Worm (Caenorhabditis elegans) whole organism, young adult: ENCODE measurements around the gene ugt-14.
A peak's percentile ranks its signal among the peaks of the same experiment; 100 is the strongest.

ENCODE experiments used
- F39B2.1 ChIP-seq: fragments of 200-800 bp; sonication (Bioruptor generic); IDR thresholded peaks from 2 replicates; pipeline ENCODE4 v1.3.6; 2022; ENCODE audit warnings: missing genetic modification reagents, missing genetic modification characterization, missing compliant biosample characterization
- cebp-2 ChIP-seq: fragments of 200-800 bp; sonication (Bioruptor generic); IDR thresholded peaks from 2 replicates; pipeline ENCODE4 v1.3.6; 2022; ENCODE audit warnings: missing genetic modification characterization, missing compliant biosample characterization
- ceh-100 ChIP-seq: fragments of 200-800 bp; sonication (Bioruptor generic); IDR thresholded peaks from 2 replicates; pipeline ENCODE4 v1.3.6; 2022; ENCODE audit warnings: missing genetic modification reagents, missing genetic modification characterization, missing compliant biosample characterization
- ceh-27 ChIP-seq: fragments of 200-800 bp; sonication (Bioruptor generic); optimal IDR thresholded peaks from 2 replicates; lab custom pipeline; 2018; ENCODE audit warnings: mild to moderate bottlenecking, missing genetic modification characterization, moderate library complexity, missing compliant biosample characterization
- hmg-20 ChIP-seq: fragments of 200-800 bp; sonication (Bioruptor generic); IDR thresholded peaks from 2 replicates; pipeline ENCODE4 v1.3.6; 2022; ENCODE audit warnings: missing genetic modification reagents, missing genetic modification characterization, missing compliant biosample characterization
- hrde-1 ChIP-seq: sonication (generic microtip); optimal IDR thresholded peaks from 2 replicates; lab custom pipeline; 2016; ENCODE audit warnings: missing genetic modification characterization, mild to moderate bottlenecking, missing compliant biosample characterization, moderate library complexity, missing genotype, missing genetic modification reagents, borderline replicate concordance
- madf-10 ChIP-seq: sonication (generic microtip); optimal IDR thresholded peaks from 2 replicates; lab custom pipeline; 2016; ENCODE audit warnings: mild to moderate bottlenecking, missing genetic modification characterization, missing compliant biosample characterization
- sdz-38 ChIP-seq: sonication (generic microtip); optimal IDR thresholded peaks from 2 replicates; lab custom pipeline; 2016; ENCODE audit warnings: missing genotype, missing genetic modification characterization, missing compliant biosample characterization
- sea-2 ChIP-seq: fragments of 200-800 bp; sonication (Bioruptor generic); IDR thresholded peaks from 2 replicates; pipeline ENCODE4 v1.3.6; 2022; ENCODE audit warnings: missing genetic modification characterization, missing compliant biosample characterization

DNA sequence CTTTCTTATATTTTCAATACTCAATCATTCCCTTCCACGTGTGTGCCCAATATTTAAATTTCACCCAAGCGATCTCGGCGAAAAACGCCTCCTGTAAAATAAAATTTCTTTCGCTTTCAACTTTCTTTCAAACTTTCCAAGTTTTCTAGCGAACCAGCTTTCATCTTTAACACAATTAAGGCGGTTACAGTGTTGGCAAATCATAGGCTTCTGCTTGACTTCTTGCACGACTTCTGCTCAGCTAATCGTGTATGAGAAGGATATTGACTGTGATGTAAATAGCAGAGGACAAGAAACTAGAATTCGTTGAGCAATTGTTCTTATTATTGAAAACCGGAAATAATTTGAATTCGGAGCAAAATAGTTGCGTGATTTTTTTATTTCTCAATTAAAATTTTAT, 14.7 kb upstream of the ugt-14 start:
- 0 out of 2 replicates have a peak, but pooled peaks have one; percentile 74 for TF ChIP-seq cebp-2 (GFP tag; lab: Robert Waterston, UW)
- TF ChIP-seq ceh-100 = no peak
- no peak for TF ChIP-seq hmg-20 (GFP tag; lab: Robert Waterston, UW)
- no peak for TF ChIP-seq ceh-27 (GFP tag; lab: Kevin White, UChicago)
- TF ChIP-seq sea-2 (GFP tag; lab: Robert Waterston, UW) = no peak
- no peak for TF ChIP-seq madf-10 (tag; lab: Kevin White, UChicago)
- TF ChIP-seq sdz-38 (tag; lab: Kevin White, UChicago) = no peak
- peak; percentile 75; the same call in 1 of the 2 replicates for TF ChIP-seq F39B2.1 (GFP tag; lab: Robert Waterston, UW)
- peak; percentile 70 for TF ChIP-seq hrde-1
